Fruit fly (Drosophila melanogaster) whole organism, prepupa: ENCODE data around the gene CG8851.

Source experiments
- Blimp-1 ChIP-seq: fragments of 200-800 bp; sonication (Bioruptor generic); optimal IDR thresholded peaks from 3 replicates; lab custom pipeline; 2017; ENCODE audit warnings: missing biosample characterization, missing genetic modification characterization, mild to moderate bottlenecking, moderate library complexity, missing genetic modification reagents
- CG10631 ChIP-seq: fragments of 200-800 bp; sonication (Bioruptor generic); optimal IDR thresholded peaks from 2 replicates; lab custom pipeline; 2016; ENCODE audit warnings: missing biosample characterization, missing genetic modification characterization
- CG10669 ChIP-seq: fragments of 200-800 bp; sonication (Bioruptor generic); optimal IDR thresholded peaks from 3 replicates; lab custom pipeline; 2018; ENCODE audit warnings: missing biosample characterization, mild to moderate bottlenecking, missing genetic modification characterization, moderate library complexity
- CG11294 ChIP-seq: fragments of 200-800 bp; sonication (Bioruptor generic); IDR thresholded peaks from 2 replicates; pipeline ENCODE4 v1.3.6; 2022; ENCODE audit warnings: missing biosample characterization, missing genetic modification characterization
- CG11762 ChIP-seq: fragments of 200-800 bp; sonication (Bioruptor generic); optimal IDR thresholded peaks from 3 replicates; lab custom pipeline; 2016; ENCODE audit warnings: missing biosample characterization, missing genetic modification characterization; ENCODE audit not compliant: insufficient read depth
- CG11902 ChIP-seq: fragments of 200-800 bp; sonication (Bioruptor generic); optimal IDR thresholded peaks from 3 replicates; lab custom pipeline; 2016; ENCODE audit warnings: missing biosample characterization, missing genetic modification characterization
- CG16779 ChIP-seq: fragments of 200-800 bp; sonication (Bioruptor generic); optimal IDR thresholded peaks from 3 replicates; lab custom pipeline; 2017; ENCODE audit warnings: missing biosample characterization, mild to moderate bottlenecking, missing genetic modification characterization
- CG3032 ChIP-seq: fragments of 200-800 bp; optimal IDR thresholded peaks from 2 replicates; lab custom pipeline; 2019; ENCODE audit warnings: missing biosample characterization, mild to moderate bottlenecking, missing genetic modification characterization, moderate library complexity
- CG31627 ChIP-seq: fragments of 200-800 bp; sonication (Bioruptor generic); optimal IDR thresholded peaks from 3 replicates; lab custom pipeline; 2016; ENCODE audit warnings: missing biosample characterization, missing genetic modification characterization
- CG34406 ChIP-seq: fragments of 200-800 bp; sonication (Bioruptor generic); optimal IDR thresholded peaks from 3 replicates; lab custom pipeline; 2016; ENCODE audit warnings: missing biosample characterization, missing genetic modification characterization
- CG3919 ChIP-seq: fragments of 200-800 bp; sonication (Bioruptor generic); optimal IDR thresholded peaks from 3 replicates; lab custom pipeline; 2016; ENCODE audit warnings: missing biosample characterization, missing genetic modification characterization
- CG4318 ChIP-seq: fragments of 200-800 bp; sonication (Bioruptor generic); optimal IDR thresholded peaks from 3 replicates; lab custom pipeline; 2017; ENCODE audit warnings: missing biosample characterization, mild to moderate bottlenecking, missing genetic modification characterization
- CG6163 ChIP-seq: fragments of 200-800 bp; sonication (Bioruptor generic); IDR thresholded peaks from 3 replicates; pipeline ENCODE4 v1.3.6; 2022; ENCODE audit warnings: missing biosample characterization, missing genetic modification characterization
- CG6276 ChIP-seq: fragments of 200-800 bp; sonication (Bioruptor generic); optimal IDR thresholded peaks from 2 replicates; lab custom pipeline; 2017; ENCODE audit warnings: missing biosample characterization, mild to moderate bottlenecking, missing genetic modification characterization
- CG6792 ChIP-seq: fragments of 200-800 bp; sonication (Bioruptor generic); optimal IDR thresholded peaks from 3 replicates; lab custom pipeline; 2016; ENCODE audit warnings: missing biosample characterization, missing genetic modification characterization
- CG6808 ChIP-seq: fragments of 200-800 bp; sonication (Bioruptor generic); optimal IDR thresholded peaks from 3 replicates; lab custom pipeline; 2017; ENCODE audit warnings: missing biosample characterization, missing genetic modification characterization, mild to moderate bottlenecking, moderate library complexity, missing genetic modification reagents
- CG7368 ChIP-seq: fragments of 200-800 bp; sonication (Bioruptor generic); optimal IDR thresholded peaks from 3 replicates; lab custom pipeline; 2016; ENCODE audit warnings: missing biosample characterization, missing genetic modification characterization
- CG8119 ChIP-seq: fragments of 200-800 bp; sonication (Bioruptor generic); IDR thresholded peaks from 3 replicates; pipeline ENCODE4 v1.3.6; 2022; ENCODE audit warnings: missing biosample characterization, missing genetic modification characterization
- CG8319 ChIP-seq: fragments of 200-800 bp; sonication (Bioruptor generic); optimal IDR thresholded peaks from 3 replicates; lab custom pipeline; 2016; ENCODE audit warnings: missing biosample characterization, missing genetic modification characterization
- CG8632 ChIP-seq: fragments of 200-800 bp; sonication (Bioruptor generic); optimal IDR thresholded peaks from 3 replicates; lab custom pipeline; 2016; ENCODE audit warnings: missing biosample characterization, missing genetic modification characterization
- CG9139 ChIP-seq: fragments of 200-800 bp; sonication (Bioruptor generic); optimal IDR thresholded peaks from 3 replicates; lab custom pipeline; 2017; ENCODE audit warnings: missing biosample characterization, mild to moderate bottlenecking, missing genetic modification characterization
- Eip75B ChIP-seq: fragments of 200-800 bp; sonication (Bioruptor generic); optimal IDR thresholded peaks from 3 replicates; lab custom pipeline; 2016; ENCODE audit warnings: missing biosample characterization, missing genetic modification characterization
- Eip78C ChIP-seq: fragments of 200-800 bp; sonication (Bioruptor generic); peaks from one replicate; lab custom pipeline; 2016; ENCODE audit warnings: missing biosample characterization, missing genetic modification characterization
- Eip93F ChIP-seq: fragments of 200-800 bp; sonication (Bioruptor generic); optimal IDR thresholded peaks from 2 replicates; lab custom pipeline; 2016; ENCODE audit warnings: missing biosample characterization, mild to moderate bottlenecking, missing genetic modification characterization
- Ets21C ChIP-seq: fragments of 200-800 bp; sonication (Bioruptor generic); optimal IDR thresholded peaks from 3 replicates; lab custom pipeline; 2016; ENCODE audit warnings: missing biosample characterization, missing genetic modification characterization
- Gug ChIP-seq: fragments of 200-800 bp; sonication (Bioruptor generic); IDR thresholded peaks from 2 replicates; pipeline ENCODE4 v1.3.6; 2022; ENCODE audit warnings: missing biosample characterization, missing genetic modification characterization
- Hr38 ChIP-seq: sonication (Bioruptor generic); optimal IDR thresholded peaks from 2 replicates; lab custom pipeline; 2016; ENCODE audit warnings: missing biosample characterization, missing genetic modification characterization
- Hr39 ChIP-seq: fragments of 200-800 bp; sonication (Bioruptor generic); optimal IDR thresholded peaks from 2 replicates; lab custom pipeline; 2016; ENCODE audit warnings: missing biosample characterization, missing genetic modification characterization
- Hr4 ChIP-seq: fragments of 200-800 bp; sonication (Bioruptor generic); optimal IDR thresholded peaks from 3 replicates; lab custom pipeline; 2016; ENCODE audit warnings: missing biosample characterization, missing genetic modification characterization
- Lpt ChIP-seq: fragments of 200-800 bp; sonication (Bioruptor generic); optimal IDR thresholded peaks from 3 replicates; lab custom pipeline; 2016; ENCODE audit warnings: missing biosample characterization, missing genetic modification characterization
- Met ChIP-seq: fragments of 200-800 bp; sonication (Bioruptor generic); optimal IDR thresholded peaks from 3 replicates; lab custom pipeline; 2016; ENCODE audit warnings: missing biosample characterization, missing genetic modification characterization
- OdsH ChIP-seq: fragments of 200-800 bp; sonication (Bioruptor generic); optimal IDR thresholded peaks from 3 replicates; lab custom pipeline; 2016; ENCODE audit warnings: missing biosample characterization, missing genetic modification characterization
- Smox ChIP-seq: fragments of 200-800 bp; sonication (Bioruptor generic); optimal IDR thresholded peaks from 3 replicates; lab custom pipeline; 2016; ENCODE audit warnings: missing biosample characterization, missing genetic modification characterization
- Sox102F ChIP-seq: fragments of 200-800 bp; sonication (Bioruptor generic); optimal IDR thresholded peaks from 2 replicates; lab custom pipeline; 2016; ENCODE audit warnings: missing biosample characterization, mild to moderate bottlenecking, missing genetic modification characterization
- Sox14 ChIP-seq: fragments of 200-800 bp; sonication (Bioruptor generic); optimal IDR thresholded peaks from 3 replicates; lab custom pipeline; 2016; ENCODE audit warnings: missing biosample characterization, missing genetic modification characterization
- Sox15 ChIP-seq: fragments of 200-800 bp; sonication (Bioruptor generic); optimal IDR thresholded peaks from 3 replicates; lab custom pipeline; 2016; ENCODE audit warnings: missing biosample characterization, missing genetic modification characterization
- achi ChIP-seq: fragments of 200-800 bp; sonication (Bioruptor generic); optimal IDR thresholded peaks from 3 replicates; lab custom pipeline; 2016; ENCODE audit warnings: missing biosample characterization, missing genetic modification characterization
- cyc ChIP-seq: fragments of 200-800 bp; sonication (Bioruptor generic); optimal IDR thresholded peaks from 3 replicates; lab custom pipeline; 2016; ENCODE audit warnings: missing biosample characterization, missing genetic modification characterization
- dac ChIP-seq: fragments of 200-800 bp; sonication (Bioruptor generic); optimal IDR thresholded peaks from 2 replicates; lab custom pipeline; 2017; ENCODE audit warnings: missing biosample characterization, mild to moderate bottlenecking, missing genetic modification characterization
- dsx ChIP-seq: fragments of 200-800 bp; optimal IDR thresholded peaks from 3 replicates; lab custom pipeline; 2019; ENCODE audit warnings: missing biosample characterization, mild to moderate bottlenecking, missing genetic modification characterization, moderate library complexity; ENCODE audit not compliant: poor library complexity, severe bottlenecking
- eg ChIP-seq: fragments of 200-800 bp; sonication (Bioruptor generic); IDR thresholded peaks from 3 replicates; pipeline ENCODE4 v1.3.6; 2022; ENCODE audit warnings: missing biosample characterization, missing genetic modification characterization
- fd59A ChIP-seq: fragments of 200-800 bp; sonication (Bioruptor generic); optimal IDR thresholded peaks from 2 replicates; lab custom pipeline; 2017; ENCODE audit warnings: missing biosample characterization, mild to moderate bottlenecking, missing genetic modification characterization, missing genetic modification reagents
- fkh ChIP-seq: fragments of 200-800 bp; sonication (Bioruptor generic); optimal IDR thresholded peaks from 3 replicates; lab custom pipeline; 2017; ENCODE audit warnings: missing biosample characterization, mild to moderate bottlenecking, missing genetic modification characterization, moderate library complexity
- lz ChIP-seq: fragments of 200-800 bp; sonication (Bioruptor generic); optimal IDR thresholded peaks from 3 replicates; lab custom pipeline; 2016; ENCODE audit warnings: missing biosample characterization, missing genetic modification characterization
- net ChIP-seq: fragments of 200-800 bp; sonication (Bioruptor generic); optimal IDR thresholded peaks from 3 replicates; lab custom pipeline; 2016; ENCODE audit warnings: missing biosample characterization, missing genetic modification characterization
- salr ChIP-seq, 2 experiments: fragments of 200-800 bp; sonication (Bioruptor generic); optimal IDR thresholded peaks; 3 replicates each; lab custom pipeline; 2016 to 2018; ENCODE audit warnings: missing biosample characterization in 2 of 2, missing genetic modification characterization in 2 of 2, mild to moderate bottlenecking in 1 of 2
- spab ChIP-seq: fragments of 200-800 bp; sonication (Bioruptor generic); optimal IDR thresholded peaks from 2 replicates; lab custom pipeline; 2017; ENCODE audit warnings: missing biosample characterization, mild to moderate bottlenecking, missing genetic modification characterization, missing genetic modification reagents
- ss ChIP-seq, 2 experiments: fragments of 200-800 bp; sonication (Bioruptor generic); optimal IDR thresholded peaks; 2 replicates in 1 of 2; 3 replicates in 1 of 2; lab custom pipeline; 2017 to 2018; ENCODE audit warnings: mild to moderate bottlenecking in 2 of 2, missing biosample characterization in 2 of 2, missing genetic modification characterization in 2 of 2, moderate library complexity in 1 of 2
- topi ChIP-seq: fragments of 200-800 bp; sonication (Bioruptor generic); optimal IDR thresholded peaks from 3 replicates; lab custom pipeline; 2016; ENCODE audit warnings: missing biosample characterization, missing genetic modification characterization

CG8851 gene

dm6 chr2L:3482037-3482436 lies 37.4 kb upstream of the CG8851 start (continued):
- no peak for TF ChIP-seq Eip93F (GFP tag; lab: Kevin White, UChicago)
- no peak for TF ChIP-seq CG10669 (GFP tag; lab: Kevin White, UChicago)
- peak; percentile 48; the same call in 2 of the 3 replicates for TF ChIP-seq CG6163 (GFP tag; lab: Robert Waterston, UW)
- TF ChIP-seq OdsH = peak; percentile 41
- no peak for TF ChIP-seq dsx (GFP tag; lab: Kevin White, UChicago)
- no peak for TF ChIP-seq CG7368 (GFP tag; lab: Kevin White, UChicago)
- no peak for TF ChIP-seq CG16779 (tag; lab: Kevin White, UChicago)
- no peak for TF ChIP-seq fkh (GFP tag; lab: Kevin White, UChicago)
- TF ChIP-seq CG3919 = peak; percentile 13
- TF ChIP-seq Hr38 (GFP tag; lab: Kevin White, UChicago) = no peak
- no peak for TF ChIP-seq Smox (GFP tag; lab: Kevin White, UChicago)
- peak; percentile 17 for TF ChIP-seq Lpt (GFP tag; lab: Kevin White, UChicago)
- TF ChIP-seq lz (GFP tag; lab: Kevin White, UChicago) = no peak
- no peak for TF ChIP-seq fd59A
- peak; percentile 85 for TF ChIP-seq eg (GFP tag; lab: Robert Waterston, UW)
- TF ChIP-seq Sox14 (GFP tag; lab: Kevin White, UChicago) = no peak
- TF ChIP-seq net = peak; percentile 26
- peak; percentile 78 for TF ChIP-seq CG6276
- TF ChIP-seq CG8632 (GFP tag; lab: Kevin White, UChicago) = no peak
- peak; percentile 81 for TF ChIP-seq Eip78C (GFP tag; lab: Kevin White, UChicago)
- peak; percentile 50 for TF ChIP-seq CG11294 (GFP tag; lab: Robert Waterston, UW)
- TF ChIP-seq CG6792 (GFP tag; lab: Kevin White, UChicago) = no peak
- TF ChIP-seq Hr39 (GFP tag; lab: Kevin White, UChicago) = peak; percentile 9
- TF ChIP-seq CG6808 (GFP tag; lab: Kevin White, UChicago) = no peak
- no peak for TF ChIP-seq Sox102F (GFP tag; lab: Kevin White, UChicago)
- TF ChIP-seq CG9139 (GFP tag; lab: Kevin White, UChicago) = no peak
- peak; percentile 53; the same call in 1 of the 2 replicates for TF ChIP-seq Gug (GFP tag; lab: Robert Waterston, UW)
- TF ChIP-seq dac = peak; percentile 51

- TF ChIP-seq CG4318 (GFP tag; lab: Kevin White, UChicago) (peak; percentile 64), CG11902 (GFP tag; lab: Kevin White, UChicago) (no peak), Ets21C (GFP tag; lab: Kevin White, UChicago) (no peak), Blimp-1 (GFP tag; lab: Kevin White, UChicago) (no peak), Eip75B (GFP tag; lab: Kevin White, UChicago) (no peak), spab (GFP tag; lab: Kevin White, UChicago) (peak; percentile 34), CG10631 (GFP tag; lab: Kevin White, UChicago) (peak; percentile 50), achi (GFP tag; lab: Kevin White, UChicago) (peak; percentile 61), CG31627 (no peak), Hr4 (GFP tag; lab: Kevin White, UChicago) (peak; percentile 76), Sox15 (GFP tag; lab: Kevin White, UChicago) (no peak), salr (GFP tag; optimal IDR thresholded peaks at IDR 0.05; lab: Kevin White, UChicago) (peak in 1 of 2 experiments; percentile 62), CG11762 (peak; percentile 15), Met (no peak), Hr38 (GFP tag; lab: Kevin White, UChicago) (no peak), lz (GFP tag; lab: Kevin White, UChicago) (no peak), dsx (GFP tag; lab: Kevin White, UChicago) (peak; percentile 47), dac (peak; percentile 46), ss (GFP tag; optimal IDR thresholded peaks at IDR 0.05; lab: Kevin White, UChicago) (peak in 1 of 2 experiments; percentile 21), CG8119 (GFP tag; lab: Robert Waterston, UW) (peak; percentile 90), CG3032 (tag; lab: Kevin White, UChicago) (no peak), cyc (no peak), Sox14 (GFP tag; lab: Kevin White, UChicago) (peak; percentile 11), CG34406 (GFP tag; lab: Kevin White, UChicago) (no peak), Sox102F (GFP tag; lab: Kevin White, UChicago) (no peak), CG8319 (GFP tag; lab: Kevin White, UChicago) (peak; percentile 2), CG16779 (tag; lab: Kevin White, UChicago) (peak; percentile 10), topi (GFP tag; lab: Kevin White, UChicago) (no peak), CG10669 (GFP tag; lab: Kevin White, UChicago) (peak; percentile 54), OdsH (peak; percentile 59), net (peak; percentile 61), Eip93F (GFP tag; lab: Kevin White, UChicago) (no peak)
Measured at dm6 chr2L:3482712-3483111, 36.8 kb upstream of the CG8851 start.
